ENCODE assay signal across 2 worm cellular contexts in genomic region chrV:11220415-11220814, ce11.
A peak's percentile ranks its signal among the peaks of the same experiment; 100 is the strongest.
TF ChIP-seq lines count a peak whose summit lies in the region.

No protein-coding gene starts in this region.

TF ChIP-seq in whole organism, L4 larva, 104 proteins besides CTCF, POLR2A, EP300 and RAD21:
- TF ChIP-seq mxl-2 (GFP tag; conservative IDR thresholded peaks at IDR 0.05; lab: Robert Waterston, UW) (no peak), nhr-28 (tag; optimal IDR thresholded peaks at IDR 0.05; lab: Kevin White, UChicago) (peak; percentile 54)

TF ChIP-seq in whole organism, late embryonic, 69 proteins besides CTCF, POLR2A, EP300 and RAD21:
- TF ChIP-seq elt-2 (tag; optimal IDR thresholded peaks at IDR 0.05; lab: Kevin White, UChicago) (peak; percentile 24), ztf-16 (tag; optimal IDR thresholded peaks at IDR 0.05; lab: Kevin White, UChicago) (no peak)
